Worm (Caenorhabditis elegans) whole organism, mixed stage, embryonic: Measurements from ENCODE around the gene knl-1.

ENCODE experiments used
- M03D4.4 ChIP-seq: sonication (generic microtip); optimal IDR thresholded peaks from 2 replicates; lab custom pipeline; 2017; ENCODE audit warnings: mild to moderate bottlenecking, missing genetic modification characterization, missing compliant biosample characterization
- bed-3 ChIP-seq: fragments of 200-800 bp; sonication (Bioruptor generic); optimal IDR thresholded peaks from 3 replicates; lab custom pipeline; 2018; ENCODE audit warnings: mild to moderate bottlenecking, missing genetic modification characterization, moderate library complexity, missing compliant biosample characterization
- blmp-1 ChIP-seq: fragments of 150-350 bp; optimal IDR thresholded peaks from 2 replicates; lab custom pipeline; 2014; ENCODE audit warnings: missing biosample characterization, missing genetic modification characterization
- ceh-39 ChIP-seq: fragments of 150-350 bp; optimal IDR thresholded peaks from 2 replicates; lab custom pipeline; 2014; ENCODE audit warnings: missing biosample characterization, missing genetic modification characterization
- ceh-43 ChIP-seq: fragments of 200-800 bp; sonication (Bioruptor generic); optimal IDR thresholded peaks from 2 replicates; lab custom pipeline; 2018; ENCODE audit warnings: mild to moderate bottlenecking, missing genetic modification characterization, moderate library complexity, missing compliant biosample characterization
- ceh-83 ChIP-seq: fragments of 200-800 bp; sonication (Bioruptor generic); optimal IDR thresholded peaks from 2 replicates; lab custom pipeline; 2018; ENCODE audit warnings: mild to moderate bottlenecking, missing genetic modification characterization, missing compliant biosample characterization
- ces-1 ChIP-seq: fragments of 150-350 bp; optimal IDR thresholded peaks from 2 replicates; lab custom pipeline; 2014; ENCODE audit warnings: missing biosample characterization, missing genetic modification reagents, missing genetic modification characterization
- drap-1 ChIP-seq: fragments of 200-800 bp; sonication (Bioruptor generic); optimal IDR thresholded peaks from 3 replicates; lab custom pipeline; 2018; ENCODE audit warnings: mild to moderate bottlenecking, missing genetic modification characterization, missing compliant biosample characterization
- elt-1 ChIP-seq: sonication (generic microtip); optimal IDR thresholded peaks from 2 replicates; lab custom pipeline; 2017; ENCODE audit warnings: missing genetic modification characterization, mild to moderate bottlenecking, missing compliant biosample characterization, antibody characterized with exemption, moderate library complexity, borderline replicate concordance; ENCODE audit not compliant: insufficient read depth
- elt-3 ChIP-seq: fragments of 150-350 bp; optimal IDR thresholded peaks from 2 replicates; lab custom pipeline; 2014; ENCODE audit warnings: missing biosample characterization, missing genetic modification characterization
- flh-1 ChIP-seq: fragments of 200-800 bp; sonication (Bioruptor generic); optimal IDR thresholded peaks from 2 replicates; lab custom pipeline; 2018; ENCODE audit warnings: mild to moderate bottlenecking, missing genetic modification characterization, moderate library complexity, missing compliant biosample characterization
- ham-2 ChIP-seq: fragments of 200-800 bp; sonication (Bioruptor generic); optimal IDR thresholded peaks from 2 replicates; lab custom pipeline; 2018; ENCODE audit warnings: mild to moderate bottlenecking, missing genetic modification characterization, missing compliant biosample characterization
- lin-13 ChIP-seq: fragments of 150-350 bp; optimal IDR thresholded peaks from 2 replicates; lab custom pipeline; 2014; ENCODE audit warnings: missing biosample characterization, missing genetic modification characterization
- lin-32 ChIP-seq: fragments of 200-800 bp; sonication (Bioruptor generic); optimal IDR thresholded peaks from 2 replicates; lab custom pipeline; 2018; ENCODE audit warnings: mild to moderate bottlenecking, missing genetic modification characterization, missing compliant biosample characterization
- lsy-2 ChIP-seq: fragments of 150-350 bp; optimal IDR thresholded peaks from 2 replicates; lab custom pipeline; 2014; ENCODE audit warnings: missing biosample characterization, missing genetic modification characterization
- mep-1 ChIP-seq: fragments of 150-350 bp; optimal IDR thresholded peaks from 2 replicates; lab custom pipeline; 2017; ENCODE audit warnings: missing biosample characterization, missing genetic modification reagents, missing genetic modification characterization, inconsistent platforms
- mls-2 ChIP-seq: sonication (generic microtip); optimal IDR thresholded peaks from 2 replicates; lab custom pipeline; 2016; ENCODE audit warnings: mild to moderate bottlenecking, missing genetic modification characterization, moderate library complexity, missing compliant biosample characterization
- nhr-12 ChIP-seq: fragments of 150-350 bp; optimal IDR thresholded peaks from 2 replicates; lab custom pipeline; 2014; ENCODE audit warnings: missing biosample characterization, missing genetic modification characterization
- nhr-2 ChIP-seq: fragments of 150-350 bp; optimal IDR thresholded peaks from 2 replicates; lab custom pipeline; 2014; ENCODE audit warnings: missing biosample characterization, missing genetic modification characterization
- nhr-237 ChIP-seq: fragments of 150-350 bp; optimal IDR thresholded peaks from 2 replicates; lab custom pipeline; 2014; ENCODE audit warnings: missing biosample characterization, missing genetic modification characterization
- nhr-28 ChIP-seq: fragments of 150-350 bp; optimal IDR thresholded peaks from 2 replicates; lab custom pipeline; 2014; ENCODE audit warnings: missing biosample characterization, missing genetic modification characterization
- nhr-76 ChIP-seq: sonication (generic microtip); optimal IDR thresholded peaks from 2 replicates; lab custom pipeline; 2017; ENCODE audit warnings: missing biosample characterization, missing genetic modification characterization
- pha-4 ChIP-seq: fragments of 150-350 bp; optimal IDR thresholded peaks from 2 replicates; lab custom pipeline; 2018; ENCODE audit warnings: missing biosample characterization, missing genetic modification reagents, missing genetic modification characterization
- sem-2 ChIP-seq: fragments of 200-800 bp; sonication (Bioruptor generic); optimal IDR thresholded peaks from 2 replicates; lab custom pipeline; 2018; ENCODE audit warnings: mild to moderate bottlenecking, missing genetic modification characterization, missing compliant biosample characterization
- snpc-4 ChIP-seq: fragments of 150-350 bp; optimal IDR thresholded peaks from 2 replicates; lab custom pipeline; 2014; ENCODE audit warnings: missing biosample characterization, missing genetic modification characterization
- tbx-8 ChIP-seq: fragments of 200-800 bp; sonication (Bioruptor generic); optimal IDR thresholded peaks from 2 replicates; lab custom pipeline; 2018; ENCODE audit warnings: mild to moderate bottlenecking, missing genetic modification characterization, moderate library complexity, missing compliant biosample characterization
- unc-120 ChIP-seq: sonication (generic microtip); optimal IDR thresholded peaks from 2 replicates; lab custom pipeline; 2017; ENCODE audit warnings: missing genetic modification characterization, missing compliant biosample characterization; ENCODE audit not compliant: poor library complexity, severe bottlenecking
- unc-39 ChIP-seq: fragments of 150-350 bp; optimal IDR thresholded peaks from 2 replicates; lab custom pipeline; 2014; ENCODE audit warnings: missing biosample characterization, missing genetic modification characterization
- unc-62 ChIP-seq: fragments of 150-350 bp; optimal IDR thresholded peaks from 2 replicates; lab custom pipeline; 2014; ENCODE audit warnings: missing biosample characterization, missing genetic modification reagents, missing genetic modification characterization
- zip-8 ChIP-seq: fragments of 150-350 bp; optimal IDR thresholded peaks from 2 replicates; lab custom pipeline; 2014; ENCODE audit warnings: missing biosample characterization, missing genetic modification characterization
- ztf-11 ChIP-seq: fragments of 150-350 bp; optimal IDR thresholded peaks from 2 replicates; lab custom pipeline; 2014; ENCODE audit warnings: missing biosample characterization, missing genetic modification characterization

The knl-1 gene

ce11 chrIII:8229480-8229879 is 21.0 kb upstream of the knl-1 start:
- TF ChIP-seq nhr-237 (tag; lab: Kevin White, UChicago) = no peak
- TF ChIP-seq nhr-12 (tag; lab: Kevin White, UChicago) = no peak
- no peak for TF ChIP-seq lin-13 (tag; lab: Kevin White, UChicago)
- no peak for TF ChIP-seq nhr-76
- TF ChIP-seq nhr-28 (tag; lab: Kevin White, UChicago) = no peak
- TF ChIP-seq unc-120 (tag; lab: Kevin White, UChicago) = no peak
- no peak for TF ChIP-seq elt-3 (tag; lab: Kevin White, UChicago)
- no peak for TF ChIP-seq sem-2
- no peak for TF ChIP-seq drap-1 (GFP tag; lab: Kevin White, UChicago)
- TF ChIP-seq unc-39 (tag; lab: Kevin White, UChicago) = no peak
- no peak for TF ChIP-seq mep-1 (tag; lab: Kevin White, UChicago)
- TF ChIP-seq ceh-39 (tag; lab: Kevin White, UChicago) = no peak
- TF ChIP-seq, all 35 proteins: peak for 0

ce11 chrIII:8232634-8233033 is 17.8 kb upstream of the knl-1 start, which contains the start of gene henn-1:
Gene henn-1, plus strand, starts transcription at chrIII:8232651.
- TF ChIP-seq zip-8 (no peak), unc-62 (GFP tag; lab: Kevin White, UChicago) (no peak), bed-3 (GFP tag; lab: Kevin White, UChicago) (no peak), mep-1 (tag; lab: Kevin White, UChicago) (no peak), unc-120 (tag; lab: Kevin White, UChicago) (no peak), ztf-11 (tag; lab: Kevin White, UChicago) (no peak), mls-2 (tag; lab: Kevin White, UChicago) (no peak), elt-1 (tag; lab: Kevin White, UChicago) (no peak), elt-3 (tag; lab: Kevin White, UChicago) (no peak), M03D4.4 (tag; lab: Kevin White, UChicago) (no peak)

ce11 chrIII:8235358-8235757 is 15.1 kb upstream of the knl-1 start, which contains the start of gene C02F5.14:
Gene C02F5.14, minus strand, starts transcription at chrIII:8235514.
- TF ChIP-seq ceh-83 (GFP tag; lab: Kevin White, UChicago) (no peak), pha-4 (no peak), drap-1 (GFP tag; lab: Kevin White, UChicago) (no peak), elt-1 (tag; lab: Kevin White, UChicago) (no peak)
- TF ChIP-seq, all 35 proteins: peak for 0

- no peak for TF ChIP-seq lsy-2
Observed at ce11 chrIII:8235880-8236279, 14.6 kb upstream of the knl-1 start, which contains the start of gene C02F5.5. Gene C02F5.5, plus strand, starts transcription at chrIII:8236180.

ce11 chrIII:8237827-8238226 is 12.6 kb upstream of the knl-1 start, which contains the start of gene tsp-2:
Gene tsp-2, minus strand, starts transcription at chrIII:8237935.
- no peak for TF ChIP-seq tbx-8
- no peak for TF ChIP-seq zip-8
- no peak for TF ChIP-seq nhr-2 (tag; lab: Kevin White, UChicago)
- no peak for TF ChIP-seq flh-1
- TF ChIP-seq ceh-43 (GFP tag; lab: Kevin White, UChicago) = no peak
- no peak for TF ChIP-seq unc-39 (tag; lab: Kevin White, UChicago)
- TF ChIP-seq drap-1 (GFP tag; lab: Kevin White, UChicago) = no peak
- no peak for TF ChIP-seq ceh-83 (GFP tag; lab: Kevin White, UChicago)
- TF ChIP-seq mls-2 (tag; lab: Kevin White, UChicago) = no peak
- no peak for TF ChIP-seq unc-120 (tag; lab: Kevin White, UChicago)
- no peak for TF ChIP-seq ces-1 (GFP tag; lab: Kevin White, UChicago)
- no peak for TF ChIP-seq sem-2
- TF ChIP-seq ztf-11 (tag; lab: Kevin White, UChicago) = no peak
- TF ChIP-seq M03D4.4 (tag; lab: Kevin White, UChicago) = no peak
- TF ChIP-seq blmp-1 (tag; lab: Kevin White, UChicago) = no peak
- TF ChIP-seq, all 35 proteins: peak for 0

- TF ChIP-seq pha-4 (no peak), lin-13 (tag; lab: Kevin White, UChicago) (no peak), unc-120 (tag; lab: Kevin White, UChicago) (no peak), lin-32 (no peak), drap-1 (GFP tag; lab: Kevin White, UChicago) (no peak), ham-2 (GFP tag; lab: Kevin White, UChicago) (no peak), ztf-11 (tag; lab: Kevin White, UChicago) (no peak), sem-2 (no peak), M03D4.4 (tag; lab: Kevin White, UChicago) (no peak), unc-62 (GFP tag; lab: Kevin White, UChicago) (no peak), snpc-4 (tag; lab: Kevin White, UChicago) (no peak), zip-8 (no peak), mep-1 (tag; lab: Kevin White, UChicago) (no peak), flh-1 (no peak), nhr-237 (tag; lab: Kevin White, UChicago) (no peak), lsy-2 (no peak), bed-3 (GFP tag; lab: Kevin White, UChicago) (no peak)
Observed at ce11 chrIII:8239325-8239724, 11.1 kb upstream of the knl-1 start, which contains the start of gene tsp-1. Gene tsp-1, minus strand, starts transcription at chrIII:8239423.
